Worm (Caenorhabditis elegans) whole organism, L2 larva: ENCODE measurements around the gene afmd-1.

Source experiments
- F13H6.1 ChIP-seq: sonication (generic microtip); optimal IDR thresholded peaks from 2 replicates; lab custom pipeline; 2016; ENCODE audit warnings: missing genetic modification characterization, missing compliant biosample characterization
- aly-2 ChIP-seq: fragments of 150-350 bp; optimal IDR thresholded peaks from 2 replicates; lab custom pipeline; 2014; ENCODE audit warnings: missing biosample characterization, missing genetic modification characterization
- ama-1 ChIP-seq: fragments of 150-350 bp; optimal IDR thresholded peaks from 2 replicates; lab custom pipeline; 2018; ENCODE audit warnings: inconsistent platforms
- ceh-82 ChIP-seq: fragments of 150-350 bp; optimal IDR thresholded peaks from 2 replicates; lab custom pipeline; 2014; ENCODE audit warnings: missing biosample characterization, missing genetic modification characterization
- lin-13 ChIP-seq: fragments of 150-350 bp; optimal IDR thresholded peaks from 2 replicates; lab custom pipeline; 2014; ENCODE audit warnings: missing biosample characterization, missing genetic modification reagents, missing genetic modification characterization
- nhr-11 ChIP-seq: fragments of 150-350 bp; optimal IDR thresholded peaks from 2 replicates; lab custom pipeline; 2014; ENCODE audit warnings: missing biosample characterization, missing genetic modification characterization
- nhr-129 ChIP-seq: fragments of 150-350 bp; optimal IDR thresholded peaks from 2 replicates; lab custom pipeline; 2014; ENCODE audit warnings: missing biosample characterization, missing genetic modification characterization
- nhr-21 ChIP-seq: fragments of 150-350 bp; optimal IDR thresholded peaks from 2 replicates; lab custom pipeline; 2014; ENCODE audit warnings: missing biosample characterization, missing genetic modification characterization
- nhr-77 ChIP-seq: fragments of 150-350 bp; optimal IDR thresholded peaks from 2 replicates; lab custom pipeline; 2014; ENCODE audit warnings: missing biosample characterization, missing genetic modification characterization
- peb-1 ChIP-seq: fragments of 150-350 bp; optimal IDR thresholded peaks from 2 replicates; lab custom pipeline; 2014; ENCODE audit warnings: missing biosample characterization, missing genetic modification characterization
- sma-3 ChIP-seq: sonication (generic microtip); optimal IDR thresholded peaks from 2 replicates; lab custom pipeline; 2016; ENCODE audit warnings: missing genetic modification reagents, missing genetic modification characterization, missing compliant biosample characterization
- snpc-4 ChIP-seq: fragments of 150-350 bp; optimal IDR thresholded peaks from 2 replicates; lab custom pipeline; 2014; ENCODE audit warnings: missing biosample characterization, missing genetic modification characterization
- unc-39 ChIP-seq: fragments of 150-350 bp; optimal IDR thresholded peaks from 2 replicates; lab custom pipeline; 2014; ENCODE audit warnings: missing biosample characterization, missing genetic modification characterization
- ztf-4 ChIP-seq: fragments of 150-350 bp; optimal IDR thresholded peaks from 2 replicates; lab custom pipeline; 2014; ENCODE audit warnings: missing biosample characterization, missing genetic modification characterization

DNA sequence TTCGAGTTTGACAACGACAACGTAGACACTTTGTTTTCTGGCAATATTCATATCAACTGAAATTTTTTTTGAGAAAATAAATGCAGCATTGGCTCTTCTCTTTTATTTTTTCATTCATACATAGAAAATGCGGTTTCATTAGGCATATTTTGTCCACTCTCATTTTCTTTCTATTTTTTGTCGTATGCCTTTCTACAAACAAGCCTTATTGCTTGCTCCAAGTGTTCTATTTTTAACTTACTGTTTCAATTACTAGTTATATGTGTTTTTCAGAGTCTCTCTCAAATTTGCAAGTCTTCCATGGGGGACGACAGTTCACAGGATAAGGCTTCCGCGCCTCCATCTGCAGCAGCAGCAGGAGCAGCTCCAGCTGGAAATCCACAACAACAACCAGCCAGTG lies 38.1 kb upstream of the afmd-1 start, which contains the start of gene kcc-1:
- TF ChIP-seq sma-3 (GFP tag; lab: Kevin White, UChicago): no peak
- no peak for TF ChIP-seq unc-39
- no peak for TF ChIP-seq ceh-82
- no peak for TF ChIP-seq aly-2
- TF ChIP-seq nhr-11: no peak
- no peak for TF ChIP-seq peb-1
- TF ChIP-seq ztf-4: no peak
- TF ChIP-seq nhr-21 (tag; lab: Kevin White, UChicago): no peak
- no peak for TF ChIP-seq F13H6.1 (tag; lab: Kevin White, UChicago)
- no peak for TF ChIP-seq snpc-4 (tag; lab: Kevin White, UChicago)
- no peak for TF ChIP-seq ama-1
- TF ChIP-seq lin-13 (GFP tag; lab: Kevin White, UChicago): no peak
- TF ChIP-seq nhr-129 (tag; lab: Kevin White, UChicago): no peak
- TF ChIP-seq nhr-77 (tag; lab: Kevin White, UChicago): no peak
